Worm (Caenorhabditis elegans): ENCODE results near the gene Y79H2A.3.

DNA sequence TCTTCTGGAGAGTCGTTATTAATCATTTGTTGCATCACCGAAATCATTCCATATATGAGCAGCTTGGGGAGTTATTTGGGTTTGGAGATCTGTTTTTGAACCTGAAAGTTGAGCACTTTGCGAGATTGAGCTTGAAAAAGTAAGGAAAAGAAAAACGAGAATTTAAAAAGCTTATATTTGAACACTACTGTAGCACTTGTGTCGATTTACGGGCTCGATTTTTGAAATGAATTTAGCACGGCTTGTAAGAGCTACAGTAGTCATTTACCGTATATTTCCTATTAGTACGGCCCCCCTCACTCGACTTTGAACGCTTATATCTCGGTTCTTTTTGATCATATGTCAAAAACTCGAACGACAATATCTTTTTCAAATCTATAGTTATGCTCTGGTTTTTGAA lies 32.1 kb upstream of the Y79H2A.3 start, which contains the start of gene nob-1:
- TF ChIP-seq skn-1 (tag; optimal IDR thresholded peaks at IDR 0.05), result no peak
- no peak for TF ChIP-seq R02D3.7 (tag; optimal IDR thresholded peaks at IDR 0.05)
- TF ChIP-seq nhr-25 (tag; optimal IDR thresholded peaks at IDR 0.05), result no peak
- TF ChIP-seq aly-2 (tag; optimal IDR thresholded peaks at IDR 0.05), result no peak
- no peak for TF ChIP-seq nhr-11 (tag; optimal IDR thresholded peaks at IDR 0.05)
- no peak for TF ChIP-seq fos-1 (tag; optimal IDR thresholded peaks at IDR 0.05)
- TF ChIP-seq unc-62 (GFP tag; optimal IDR thresholded peaks at IDR 0.05), result no peak
- TF ChIP-seq ztf-11 (tag; optimal IDR thresholded peaks at IDR 0.05), result no peak
- no peak for TF ChIP-seq jun-1 (tag; optimal IDR thresholded peaks at IDR 0.05)
- no peak for TF ChIP-seq ceh-82 (tag; optimal IDR thresholded peaks at IDR 0.05)
- no peak for TF ChIP-seq snpc-4 (tag; optimal IDR thresholded peaks at IDR 0.05)
- TF ChIP-seq ceh-9 (tag; optimal IDR thresholded peaks at IDR 0.05), result no peak
- TF ChIP-seq nhr-12 (tag; optimal IDR thresholded peaks at IDR 0.05), result no peak
- TF ChIP-seq ZK546.5 (tag; optimal IDR thresholded peaks at IDR 0.05), result no peak

All from whole organism, L3 larva.